Worm (Caenorhabditis elegans): ENCODE results near the gene npr-26.

The npr-26 gene

ce11 chrIV:17450443-17450842 is 32.8 kb upstream of the npr-26 start, which contains the start of gene F11E6.8:
F11E6.8 (minus strand) TSS chrIV:17450543.
- TF ChIP-seq swsn-7 (tag; optimal IDR thresholded peaks at IDR 0.05): no peak
- no peak for TF ChIP-seq pax-3 (tag; optimal IDR thresholded peaks at IDR 0.05)
- no peak for TF ChIP-seq nhr-77 (tag; optimal IDR thresholded peaks at IDR 0.05)
- no peak for TF ChIP-seq fkh-10 (GFP tag; optimal IDR thresholded peaks at IDR 0.05)
- no peak for TF ChIP-seq mab-9 (GFP tag; IDR thresholded peaks at IDR 0.05)
- no peak for TF ChIP-seq nhr-90 (tag; optimal IDR thresholded peaks at IDR 0.05; ENCODE audit: poor library complexity)
- TF ChIP-seq efl-3 (GFP tag; optimal IDR thresholded peaks at IDR 0.05): no peak
- no peak for TF ChIP-seq hlh-17 (GFP tag; optimal IDR thresholded peaks at IDR 0.05; ENCODE audit: borderline replicate concordance)
- TF ChIP-seq nhr-85 (tag): no peak
- TF ChIP-seq nhr-237 (tag; optimal IDR thresholded peaks at IDR 0.05): no peak
- no peak for TF ChIP-seq elt-3 (tag; optimal IDR thresholded peaks at IDR 0.05)
- TF ChIP-seq lin-14 (GFP tag; optimal IDR thresholded peaks at IDR 0.05): no peak
- TF ChIP-seq lin-13 (GFP tag; optimal IDR thresholded peaks at IDR 0.05): no peak

- TF ChIP-seq ceh-82 (tag; optimal IDR thresholded peaks at IDR 0.05) (no peak), irx-1 (tag; optimal IDR thresholded peaks at IDR 0.05) (no peak), unc-30 (tag; optimal IDR thresholded peaks at IDR 0.05) (no peak), hlh-17 (GFP tag; optimal IDR thresholded peaks at IDR 0.05; ENCODE audit: borderline replicate concordance) (no peak), jun-1 (tag; optimal IDR thresholded peaks at IDR 0.05) (no peak), nhr-77 (tag; optimal IDR thresholded peaks at IDR 0.05) (no peak), ceh-90 (tag; optimal IDR thresholded peaks at IDR 0.05) (no peak), aly-2 (tag; optimal IDR thresholded peaks at IDR 0.05) (no peak)
Observed at ce11 chrIV:17448319-17448718, 30.7 kb upstream of the npr-26 start.

- TF ChIP-seq lin-35 (GFP tag; optimal IDR thresholded peaks at IDR 0.05) (peak in 1 of 2 experiments; percentile 16), grh-1 (GFP tag; IDR thresholded peaks at IDR 0.05) (no peak), ceh-8 (GFP tag; optimal IDR thresholded peaks at IDR 0.05) (no peak), efl-1 (optimal IDR thresholded peaks at IDR 0.05) (no peak), efl-1 (GFP tag; optimal IDR thresholded peaks at IDR 0.05 in 1 of 2) (no peak)
Observed at ce11 chrIV:17442503-17442902, 24.9 kb upstream of the npr-26 start, which contains the start of gene F11E6.11. F11E6.11 (plus strand) TSS chrIV:17442827.

- TF ChIP-seq Y116A8C.19 (tag; optimal IDR thresholded peaks at IDR 0.05; ENCODE audit: borderline replicate concordance) (no peak), nhr-20 (tag; optimal IDR thresholded peaks at IDR 0.05) (peak; percentile 67), lin-35 (GFP tag; optimal IDR thresholded peaks at IDR 0.05) (peak in 1 of 2 experiments; percentile 62), nhr-85 (tag) (peak; percentile 79), lsy-2 (tag; optimal IDR thresholded peaks at IDR 0.05) (no peak), ceh-88 (GFP tag; IDR thresholded peaks at IDR 0.05) (no peak), dsc-1 (tag; optimal IDR thresholded peaks at IDR 0.05) (no peak), aha-1 (tag; optimal IDR thresholded peaks at IDR 0.05) (no peak), egl-13 (tag; optimal IDR thresholded peaks at IDR 0.05) (no peak), nhr-71 (tag; optimal IDR thresholded peaks at IDR 0.05) (peak; percentile 37), alr-1 (tag; optimal IDR thresholded peaks at IDR 0.05; ENCODE audit: borderline replicate concordance) (no peak), elt-2 (tag; optimal IDR thresholded peaks at IDR 0.05) (no peak), sptf-1 (tag; optimal IDR thresholded peaks at IDR 0.05) (no peak), lin-14 (GFP tag; optimal IDR thresholded peaks at IDR 0.05) (peak; percentile 39), sup-37 (GFP tag; optimal IDR thresholded peaks at IDR 0.05) (no peak), grh-1 (GFP tag; IDR thresholded peaks at IDR 0.05) (peak; percentile 68), lin-13 (GFP tag; optimal IDR thresholded peaks at IDR 0.05) (no peak), unc-86 (tag; optimal IDR thresholded peaks at IDR 0.05) (no peak), mep-1 (tag; optimal IDR thresholded peaks at IDR 0.05) (no peak), efl-1 (optimal IDR thresholded peaks at IDR 0.05) (no peak), efl-1 (GFP tag; optimal IDR thresholded peaks at IDR 0.05 in 1 of 2) (peak in 1 of 2 experiments; percentile 33), nhr-84 (tag; optimal IDR thresholded peaks at IDR 0.05) (no peak), nhr-11 (tag; optimal IDR thresholded peaks at IDR 0.05) (no peak), nhr-76 (tag; optimal IDR thresholded peaks at IDR 0.05) (no peak), jun-1 (tag; optimal IDR thresholded peaks at IDR 0.05) (no peak), ceh-82 (tag; optimal IDR thresholded peaks at IDR 0.05) (no peak), C34B4.2 (tag; optimal IDR thresholded peaks at IDR 0.05) (no peak), snu-23 (GFP tag; optimal IDR thresholded peaks at IDR 0.05) (peak; percentile 65), fkh-10 (GFP tag; optimal IDR thresholded peaks at IDR 0.05) (no peak)
Observed at ce11 chrIV:17441260-17441659, 23.6 kb upstream of the npr-26 start.
